Worm (Caenorhabditis elegans) whole organism, L4 larva: ENCODE data around the gene fbxa-183.
"Not testable (repeated sequence)": the region's sequence is repeated elsewhere in the genome, so short reads cannot be mapped to it uniquely, and the experiment has no call there.

Experiments
- D1046.2 ChIP-seq: fragments of 200-800 bp; sonication (Bioruptor generic); IDR thresholded peaks from 2 replicates; pipeline ENCODE4 v1.3.6; 2022; ENCODE audit warnings: missing genetic modification characterization, missing compliant biosample characterization
- F44E2.7 ChIP-seq: fragments of 200-800 bp; sonication (Bioruptor generic); IDR thresholded peaks from 2 replicates; pipeline ENCODE4 v2.1.2; 2022; ENCODE audit warnings: missing genetic modification characterization, missing compliant biosample characterization
- T20F7.1 ChIP-seq: fragments of 200-800 bp; sonication (Bioruptor generic); optimal IDR thresholded peaks from 2 replicates; lab custom pipeline; 2018; ENCODE audit warnings: mild to moderate bottlenecking, missing genetic modification characterization, missing compliant biosample characterization
- T26A8.4 ChIP-seq: fragments of 200-800 bp; sonication (Bioruptor generic); IDR thresholded peaks from 2 replicates; pipeline ENCODE4 v1.3.6; 2022; ENCODE audit warnings: missing genetic modification characterization, missing compliant biosample characterization
- Y48G9A.11 ChIP-seq: fragments of 200-800 bp; sonication (Bioruptor generic); IDR thresholded peaks from 2 replicates; pipeline ENCODE4 v1.3.6; 2022; ENCODE audit warnings: missing genetic modification reagents, missing genetic modification characterization, missing compliant biosample characterization
- ZK337.2 ChIP-seq: fragments of 200-800 bp; sonication (Bioruptor generic); IDR thresholded peaks from 2 replicates; pipeline ENCODE4 v1.3.6; 2022; ENCODE audit warnings: missing genetic modification reagents, missing genetic modification characterization, missing compliant biosample characterization
- aha-1 ChIP-seq: fragments of 150-350 bp; peaks from one replicate; lab custom pipeline; 2014; ENCODE audit warnings: missing biosample characterization, missing genetic modification characterization
- ceh-20 ChIP-seq: fragments of 200-800 bp; sonication (Bioruptor generic); IDR thresholded peaks from 2 replicates; pipeline ENCODE4 v1.3.6; 2022; ENCODE audit warnings: missing genetic modification reagents, missing genetic modification characterization, missing compliant biosample characterization
- ceh-44 ChIP-seq: fragments of 200-800 bp; sonication (Bioruptor generic); IDR thresholded peaks from 2 replicates; pipeline ENCODE4 v1.3.6; 2022; ENCODE audit warnings: missing genetic modification reagents, missing genetic modification characterization, missing compliant biosample characterization
- ctbp-1 ChIP-seq: fragments of 200-800 bp; sonication (Bioruptor generic); IDR thresholded peaks from 2 replicates; pipeline ENCODE4 v1.3.6; 2022; ENCODE audit warnings: missing genetic modification reagents, missing genetic modification characterization, missing compliant biosample characterization
- daf-16 ChIP-seq, 3 experiments: sonication (generic microtip); optimal IDR thresholded peaks; 2 replicates each; lab custom pipeline; 2016 to 2017; ENCODE audit warnings: missing genetic modification characterization in 3 of 3, missing genetic modification reagents in 3 of 3, mild to moderate bottlenecking in 2 of 3, missing compliant biosample characterization in 2 of 3, missing biosample characterization in 1 of 3, moderate library complexity in 1 of 3
- dmd-6 ChIP-seq: fragments of 200-800 bp; sonication (Bioruptor generic); IDR thresholded peaks from 2 replicates; pipeline ENCODE4 v1.3.6; 2022; ENCODE audit warnings: missing genetic modification reagents, missing genetic modification characterization, missing compliant biosample characterization
- dmd-9 ChIP-seq: fragments of 200-800 bp; sonication (Bioruptor generic); IDR thresholded peaks from 2 replicates; pipeline ENCODE4 v1.3.6; 2022; ENCODE audit warnings: missing genetic modification reagents, missing genetic modification characterization, missing compliant biosample characterization
- dpl-1 ChIP-seq: fragments of 150-350 bp; optimal IDR thresholded peaks from 2 replicates; lab custom pipeline; 2014; ENCODE audit warnings: missing biosample characterization, missing genetic modification reagents, missing genetic modification characterization
- dve-1 ChIP-seq: sonication (generic microtip); optimal IDR thresholded peaks from 2 replicates; lab custom pipeline; 2017; ENCODE audit warnings: antibody characterized with exemption, mild to moderate bottlenecking, missing genetic modification characterization, missing compliant biosample characterization; ENCODE audit not compliant: insufficient read depth
- egl-43 ChIP-seq: fragments of 200-800 bp; sonication (Bioruptor generic); IDR thresholded peaks from 2 replicates; pipeline ENCODE4 v1.3.6; 2022; ENCODE audit warnings: missing genetic modification reagents, missing genetic modification characterization, missing compliant biosample characterization
- hif-1 ChIP-seq, 2 experiments: sonication (generic microtip); optimal IDR thresholded peaks; 2 replicates each; lab custom pipeline; 2016 to 2017; ENCODE audit warnings: missing compliant biosample characterization in 2 of 2, missing genetic modification characterization in 2 of 2, missing genetic modification reagents in 2 of 2, missing genotype in 2 of 2, mild to moderate bottlenecking in 1 of 2
- hlh-11 ChIP-seq: fragments of 200-800 bp; sonication (Bioruptor generic); optimal IDR thresholded peaks from 2 replicates; lab custom pipeline; 2018; ENCODE audit warnings: mild to moderate bottlenecking, missing genetic modification characterization, missing compliant biosample characterization
- hmg-1.1 ChIP-seq: fragments of 200-800 bp; sonication (Bioruptor generic); IDR thresholded peaks from 2 replicates; pipeline ENCODE4 v1.3.6; 2022; ENCODE audit warnings: missing genetic modification reagents, missing genetic modification characterization, missing compliant biosample characterization
- lim-7 ChIP-seq: fragments of 200-800 bp; sonication (Bioruptor generic); IDR thresholded peaks from 2 replicates; pipeline ENCODE4 v1.3.6; 2022; ENCODE audit warnings: missing genetic modification characterization, missing compliant biosample characterization
- lin-13 ChIP-seq: fragments of 150-350 bp; optimal IDR thresholded peaks from 2 replicates; lab custom pipeline; 2014; ENCODE audit warnings: missing biosample characterization, missing genetic modification reagents, missing genetic modification characterization
- lin-29 ChIP-seq: fragments of 200-800 bp; sonication (Bioruptor generic); IDR thresholded peaks from 2 replicates; pipeline ENCODE4 v1.3.6; 2022; ENCODE audit warnings: missing genetic modification reagents, missing genetic modification characterization, missing compliant biosample characterization
- lin-38 ChIP-seq: fragments of 200-800 bp; sonication (Bioruptor generic); IDR thresholded peaks from 2 replicates; pipeline ENCODE4 v1.3.6; 2022; ENCODE audit warnings: missing genetic modification reagents, missing genetic modification characterization, missing compliant biosample characterization
- lsy-2 ChIP-seq, 2 experiments: fragments of 150-350 bp in 1 of 2; sonication (generic microtip) in 1 of 2; optimal IDR thresholded peaks; 2 replicates each; lab custom pipeline; 2014 to 2017; ENCODE audit warnings: missing biosample characterization in 2 of 2, missing genetic modification characterization in 2 of 2
- madf-9 ChIP-seq: fragments of 200-800 bp; sonication (Bioruptor generic); conservative IDR thresholded peaks from 2 replicates; pipeline ENCODE4 v1.3.6; 2022; ENCODE audit warnings: missing genetic modification reagents, missing genetic modification characterization, missing compliant biosample characterization
- mdt-29 ChIP-seq: fragments of 200-800 bp; sonication (Bioruptor generic); IDR thresholded peaks from 2 replicates; pipeline ENCODE4 v1.3.6; 2022; ENCODE audit warnings: missing genetic modification reagents, missing genetic modification characterization, missing compliant biosample characterization
- mep-1 ChIP-seq: fragments of 150-350 bp; sonication (generic microtip); optimal IDR thresholded peaks from 3 replicates; lab custom pipeline; 2014; ENCODE audit warnings: missing biosample characterization, missing genetic modification characterization
- mes-2 ChIP-seq: sonication (generic microtip); optimal IDR thresholded peaks from 2 replicates; lab custom pipeline; 2016; ENCODE audit warnings: missing genotype, mild to moderate bottlenecking, missing genetic modification characterization, missing compliant biosample characterization; ENCODE audit not compliant: poor library complexity, severe bottlenecking
- nhr-102 ChIP-seq: sonication (generic microtip); optimal IDR thresholded peaks from 2 replicates; lab custom pipeline; 2016; ENCODE audit warnings: mild to moderate bottlenecking, missing genetic modification characterization, moderate library complexity, missing compliant biosample characterization
- nhr-41 ChIP-seq: fragments of 200-800 bp; sonication (Bioruptor generic); IDR thresholded peaks from 2 replicates; pipeline ENCODE4 v1.3.6; 2022; ENCODE audit warnings: missing genetic modification reagents, missing genetic modification characterization, missing compliant biosample characterization
- nhr-42 ChIP-seq: fragments of 200-800 bp; sonication (Bioruptor generic); IDR thresholded peaks from 2 replicates; pipeline ENCODE4 v1.3.6; 2022; ENCODE audit warnings: missing genetic modification characterization, missing compliant biosample characterization
- nhr-6 ChIP-seq: fragments of 150-350 bp; optimal IDR thresholded peaks from 2 replicates; lab custom pipeline; 2014; ENCODE audit warnings: missing biosample characterization, missing genetic modification characterization
- pha-4 ChIP-seq, 2 experiments: fragments of 150-350 bp in 1 of 2; fragments of 200-800 bp in 1 of 2; sonication (Bioruptor generic) in 1 of 2; IDR thresholded peaks in 1 of 2; optimal IDR thresholded peaks in 1 of 2; 2 replicates each; pipeline versions ENCODE4 v1.3.6 to Lab custom; 2014 to 2022; ENCODE audit warnings: missing genetic modification characterization in 2 of 2, missing genetic modification reagents in 2 of 2, missing biosample characterization in 1 of 2, missing compliant biosample characterization in 1 of 2
- php-3 ChIP-seq: fragments of 200-800 bp; sonication (Bioruptor generic); IDR thresholded peaks from 2 replicates; pipeline ENCODE4 v1.3.6; 2022; ENCODE audit warnings: missing genetic modification reagents, missing genetic modification characterization, missing compliant biosample characterization
- saeg-2 ChIP-seq: fragments of 200-800 bp; sonication (Bioruptor generic); IDR thresholded peaks from 2 replicates; pipeline ENCODE4 v1.3.6; 2022; ENCODE audit warnings: missing genetic modification reagents, missing genetic modification characterization, missing compliant biosample characterization
- set-16 ChIP-seq: fragments of 200-800 bp; sonication (Bioruptor generic); IDR thresholded peaks from 2 replicates; pipeline ENCODE4 v1.3.6; 2022; ENCODE audit warnings: missing genetic modification reagents, missing genetic modification characterization, missing compliant biosample characterization
- snpc-1.2 ChIP-seq: fragments of 200-800 bp; sonication (Bioruptor generic); IDR thresholded peaks from 2 replicates; pipeline ENCODE4 v1.3.6; 2022; ENCODE audit warnings: missing genetic modification reagents, missing genetic modification characterization, missing compliant biosample characterization
- tra-1 ChIP-seq: fragments of 200-800 bp; sonication (Bioruptor generic); IDR thresholded peaks from 2 replicates; pipeline ENCODE4 v1.3.6; 2022; ENCODE audit warnings: missing genetic modification reagents, missing genetic modification characterization, missing compliant biosample characterization
- unc-130 ChIP-seq: sonication (generic microtip); optimal IDR thresholded peaks from 2 replicates; lab custom pipeline; 2016; ENCODE audit warnings: missing genetic modification reagents, missing genetic modification characterization, missing compliant biosample characterization
- vab-7 ChIP-seq: fragments of 200-800 bp; sonication (Bioruptor generic); IDR thresholded peaks from 2 replicates; pipeline ENCODE4 v1.3.6; 2022; ENCODE audit warnings: missing genetic modification reagents, missing genetic modification characterization, missing compliant biosample characterization
- zfp-3 ChIP-seq: fragments of 200-800 bp; sonication (Bioruptor generic); conservative IDR thresholded peaks from 2 replicates; pipeline ENCODE4 v1.3.6; 2022; ENCODE audit warnings: missing genetic modification reagents, missing genetic modification characterization, missing compliant biosample characterization
- zip-11 ChIP-seq: fragments of 200-800 bp; sonication (Bioruptor generic); IDR thresholded peaks from 2 replicates; pipeline ENCODE4 v1.3.6; 2022; ENCODE audit warnings: missing genetic modification characterization, missing compliant biosample characterization

fbxa-183 gene

DNA sequence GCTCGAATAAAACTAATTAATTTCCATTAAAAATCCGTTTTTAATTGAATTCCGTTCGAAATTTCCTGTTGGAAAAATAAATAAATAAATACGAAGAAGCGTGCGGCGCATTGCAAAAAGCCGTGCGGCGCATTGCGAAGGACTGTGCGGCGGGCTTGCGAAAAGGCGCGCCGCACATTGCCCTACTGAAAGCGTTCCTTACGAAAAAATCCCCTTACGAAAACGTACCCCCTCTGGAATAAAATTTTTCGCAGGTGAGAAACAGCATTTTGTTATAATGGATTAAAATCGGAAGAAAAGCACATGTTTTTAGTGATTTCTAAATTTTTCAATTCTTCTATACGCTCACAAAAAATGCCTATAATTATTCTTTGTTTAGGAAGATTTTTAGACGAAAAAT is 4.4 kb downstream of the fbxa-183 start:
- TF ChIP-seq pha-4 (GFP tag; IDR thresholded peaks at IDR 0.05; lab: Robert Waterston, UW) (peak; percentile 67), vab-7 (GFP tag; lab: Robert Waterston, UW) (0 out of 2 replicates have a peak, but pooled peaks have one; percentile 33), php-3 (GFP tag; lab: Robert Waterston, UW) (peak; percentile 51; the same call in 1 of the 2 replicates), ceh-44 (GFP tag; lab: Robert Waterston, UW) (0 out of 2 replicates have a peak, but pooled peaks have one; percentile 34), D1046.2 (GFP tag; lab: Robert Waterston, UW) (0 out of 2 replicates have a peak, but pooled peaks have one; percentile 11), T26A8.4 (GFP tag; lab: Robert Waterston, UW) (peak; percentile 86), nhr-42 (GFP tag; lab: Robert Waterston, UW) (0 out of 2 replicates have a peak, but pooled peaks have one; percentile 18), mdt-29 (GFP tag; lab: Robert Waterston, UW) (0 out of 2 replicates have a peak, but pooled peaks have one; percentile 46), dmd-6 (peak; percentile 29; the same call in 1 of the 2 replicates), hmg-1.1 (GFP tag; lab: Robert Waterston, UW) (peak; percentile 70), ctbp-1 (peak; percentile 44; the same call in 1 of the 2 replicates), Y48G9A.11 (GFP tag; lab: Robert Waterston, UW) (0 out of 2 replicates have a peak, but pooled peaks have one; percentile 10), lin-38 (GFP tag; lab: Robert Waterston, UW) (peak; percentile 85), set-16 (GFP tag; lab: Robert Waterston, UW) (peak; percentile 55; the same call in 1 of the 2 replicates), egl-43 (GFP tag; lab: Robert Waterston, UW) (peak; percentile 68; the same call in 1 of the 2 replicates)
- not testable (repeated sequence) for TF ChIP-seq pha-4 (tag; optimal IDR thresholded peaks at IDR 0.05; lab: Kevin White, UChicago)
- TF ChIP-seq, all 104 proteins: peak for 15; not testable (repeated sequence) for 89

DNA sequence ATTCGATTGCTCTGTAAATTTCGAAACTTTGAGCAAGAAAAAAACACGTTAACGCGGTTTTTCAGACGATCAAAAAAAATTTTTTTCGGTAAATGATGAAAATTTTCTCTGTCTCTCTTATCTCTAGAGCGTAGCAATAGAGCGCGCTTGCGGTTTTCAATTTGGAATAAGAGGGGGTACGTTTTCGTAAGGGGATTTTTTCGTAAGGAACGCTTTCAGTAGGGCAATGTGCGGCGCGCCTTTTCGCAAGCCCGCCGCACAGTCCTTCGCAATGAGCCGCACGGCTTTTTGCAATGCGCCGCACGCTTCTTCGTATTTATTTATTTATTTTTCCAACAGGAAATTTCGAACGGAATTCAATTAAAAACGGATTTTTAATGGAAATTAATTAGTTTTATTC is 5.6 kb downstream of the fbxa-183 start, which contains the start of gene F44E7.4:
F44E7.4 (minus strand) TSS at position 13 of the 400 bp plus-strand sequence.
- peak; percentile 62 for TF ChIP-seq mep-1 (tag; lab: Kevin White, UChicago)
- TF ChIP-seq lsy-2 (tag; optimal IDR thresholded peaks at IDR 0.05; lab: Kevin White, UChicago), result peak in 1 of 2 experiments; percentile 51
- peak; percentile 32 for TF ChIP-seq hlh-11 (tag; lab: Kevin White, UChicago)
- TF ChIP-seq ctbp-1, result peak; percentile 85
- peak; percentile 97 for TF ChIP-seq hmg-1.1 (GFP tag; lab: Robert Waterston, UW)
- TF ChIP-seq ZK337.2 (GFP tag; lab: Robert Waterston, UW), result peak; percentile 81
- 0 out of 2 replicates have a peak, but pooled peaks have one; percentile 36 for TF ChIP-seq F44E2.7 (GFP tag; lab: Robert Waterston, UW)
- peak in 1 of 2 experiments; percentile 20 for TF ChIP-seq hif-1 (tag; optimal IDR thresholded peaks at IDR 0.05; lab: Kevin White, UChicago)
- peak; percentile 87 for TF ChIP-seq nhr-42 (GFP tag; lab: Robert Waterston, UW)
- TF ChIP-seq mes-2 (tag; lab: Kevin White, UChicago), result peak; percentile 77
- TF ChIP-seq dve-1, result peak; percentile 24
- not testable (repeated sequence) for TF ChIP-seq daf-16 (GFP tag; optimal IDR thresholded peaks at IDR 0.05; lab: Kevin White, UChicago); pha-4 (tag; optimal IDR thresholded peaks at IDR 0.05; lab: Kevin White, UChicago)
- peak; percentile 6 for TF ChIP-seq daf-16 (tag; optimal IDR thresholded peaks at IDR 0.05; lab: Kevin White, UChicago)
- TF ChIP-seq zip-11 (GFP tag; lab: Robert Waterston, UW), result peak; percentile 83; the same call in 1 of the 2 replicates
- TF ChIP-seq zfp-3 (GFP tag; lab: Robert Waterston, UW), result peak; percentile 76; the same call in 1 of the 2 replicates
- TF ChIP-seq D1046.2 (GFP tag; lab: Robert Waterston, UW), result peak; percentile 69; the same call in 1 of the 2 replicates
- TF ChIP-seq tra-1 (GFP tag; lab: Robert Waterston, UW), result peak; percentile 79; the same call in 1 of the 2 replicates
- peak; percentile 7 for TF ChIP-seq dpl-1 (GFP tag; lab: Kevin White, UChicago)
- peak; percentile 9 for TF ChIP-seq nhr-102
- TF ChIP-seq madf-9, result peak; percentile 79
- peak; percentile 17 for TF ChIP-seq lin-13
- peak; percentile 79 for TF ChIP-seq lim-7
- TF ChIP-seq dmd-9 (GFP tag; lab: Robert Waterston, UW), result peak; percentile 89
- peak; percentile 86 for TF ChIP-seq nhr-41 (GFP tag; lab: Robert Waterston, UW)
- peak; percentile 88 for TF ChIP-seq Y48G9A.11 (GFP tag; lab: Robert Waterston, UW)
- TF ChIP-seq snpc-1.2 (GFP tag; lab: Robert Waterston, UW), result peak; percentile 90
- TF ChIP-seq T26A8.4 (GFP tag; lab: Robert Waterston, UW), result peak; percentile 95
- TF ChIP-seq lin-29 (GFP tag; lab: Robert Waterston, UW), result peak; percentile 81
- peak; percentile 1 for TF ChIP-seq T20F7.1 (GFP tag; lab: Kevin White, UChicago)
- TF ChIP-seq ceh-20 (GFP tag; lab: Robert Waterston, UW), result peak; percentile 90
- peak; percentile 82 for TF ChIP-seq aha-1 (tag; lab: Kevin White, UChicago)
- TF ChIP-seq set-16 (GFP tag; lab: Robert Waterston, UW), result peak; percentile 61
- TF ChIP-seq ceh-44 (GFP tag; lab: Robert Waterston, UW), result peak; percentile 92
- TF ChIP-seq lin-38 (GFP tag; lab: Robert Waterston, UW), result peak; percentile 98
- TF ChIP-seq pha-4 (GFP tag; IDR thresholded peaks at IDR 0.05; lab: Robert Waterston, UW), result peak; percentile 91
- peak; percentile 82 for TF ChIP-seq saeg-2
- TF ChIP-seq nhr-6, result peak; percentile 25
- peak; percentile 14 for TF ChIP-seq unc-130 (GFP tag; lab: Kevin White, UChicago)
- peak; percentile 92 for TF ChIP-seq egl-43 (GFP tag; lab: Robert Waterston, UW)
